Worm (Caenorhabditis elegans): ENCODE data around the gene EEED8.2.

Gene EEED8.2

ce11 chrII:5426470-5426869 lies 10.0 kb downstream of the EEED8.2 start:
- TF ChIP-seq sma-3 (GFP tag; optimal IDR thresholded peaks at IDR 0.05) (no peak), lin-39 (tag; optimal IDR thresholded peaks at IDR 0.05) (no peak), lin-11 (tag; optimal IDR thresholded peaks at IDR 0.05) (no peak), nhr-23 (tag; optimal IDR thresholded peaks at IDR 0.05) (no peak), egl-27 (tag; optimal IDR thresholded peaks at IDR 0.05) (no peak), alr-1 (tag; optimal IDR thresholded peaks at IDR 0.05) (no peak)

DNA sequence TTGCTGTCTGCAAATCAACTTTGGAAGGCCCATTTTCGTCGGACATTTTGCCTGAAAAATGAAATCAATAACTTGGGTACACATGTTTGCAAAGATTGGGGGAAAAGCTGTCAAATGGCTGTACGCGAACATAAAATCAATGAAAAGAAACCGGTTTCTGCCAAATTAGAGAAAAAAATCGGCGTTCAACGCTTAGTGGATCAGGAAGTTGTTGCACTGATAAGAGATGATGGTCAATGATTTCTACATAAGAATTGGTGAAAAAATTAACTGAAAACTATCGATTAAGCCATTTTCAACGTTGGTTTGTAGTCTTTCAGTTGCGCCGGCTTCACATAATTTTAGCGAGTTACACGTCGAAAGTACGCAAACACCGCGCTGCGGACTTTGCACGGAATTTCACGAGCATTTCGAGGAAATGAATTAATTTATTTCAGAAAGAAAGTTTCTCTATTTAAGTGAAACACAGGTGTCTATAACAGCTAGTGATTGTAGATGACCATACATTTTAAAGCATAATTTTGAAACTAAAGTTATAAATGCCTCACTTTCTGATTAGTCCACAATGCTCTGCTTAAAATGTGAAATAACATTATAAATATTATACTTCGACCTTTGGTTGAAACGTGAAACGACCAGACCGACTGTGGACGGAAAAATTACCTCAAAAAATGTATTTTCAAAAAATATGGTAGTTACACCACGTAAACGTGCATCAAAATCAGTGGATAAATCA lies 13.2 kb downstream of the EEED8.2 start, which contains the start of the genes F07F6.4 and F07F6.2:
F07F6.4 (minus strand) TSS at position 51 of the 736 bp plus-strand sequence.
F07F6.2 (plus strand) TSS at position 686 of the 736 bp plus-strand sequence.
- TF ChIP-seq lin-13 (GFP tag; optimal IDR thresholded peaks at IDR 0.05): peak; percentile 5
- TF ChIP-seq gmeb-1 (tag; optimal IDR thresholded peaks at IDR 0.05): no peak
- TF ChIP-seq nhr-129 (tag; optimal IDR thresholded peaks at IDR 0.05): peak; percentile 8
- no peak for TF ChIP-seq unc-62 (GFP tag; optimal IDR thresholded peaks at IDR 0.05)
- no peak for TF ChIP-seq ceh-82 (tag; optimal IDR thresholded peaks at IDR 0.05)
- no peak for TF ChIP-seq R02D3.7 (tag; optimal IDR thresholded peaks at IDR 0.05)
- peak; percentile 59 for TF ChIP-seq C34F6.9 (tag; optimal IDR thresholded peaks at IDR 0.05)
- no peak for TF ChIP-seq nhr-10 (tag; optimal IDR thresholded peaks at IDR 0.05)
- no peak for TF ChIP-seq blmp-1 (tag; optimal IDR thresholded peaks at IDR 0.05; ENCODE audit: insufficient read depth)
- TF ChIP-seq lsy-2 (tag; optimal IDR thresholded peaks at IDR 0.05): peak in 1 of 2 experiments; percentile 58
- peak; percentile 88 for TF ChIP-seq crh-2 (tag; optimal IDR thresholded peaks at IDR 0.05)

- TF ChIP-seq crh-2 (tag; optimal IDR thresholded peaks at IDR 0.05): no peak
- TF ChIP-seq dmd-4 (tag; optimal IDR thresholded peaks at IDR 0.05): no peak
- TF ChIP-seq ztf-11 (tag; optimal IDR thresholded peaks at IDR 0.05): no peak
- TF ChIP-seq nhr-6 (tag; optimal IDR thresholded peaks at IDR 0.05): no peak
- no peak for TF ChIP-seq snpc-4 (tag; optimal IDR thresholded peaks at IDR 0.05)
- no peak for TF ChIP-seq nhr-11 (tag; optimal IDR thresholded peaks at IDR 0.05)
- TF ChIP-seq zag-1 (tag; optimal IDR thresholded peaks at IDR 0.05): no peak
- no peak for TF ChIP-seq nhr-12 (tag; optimal IDR thresholded peaks at IDR 0.05)
- TF ChIP-seq nhr-77 (tag; optimal IDR thresholded peaks at IDR 0.05): no peak
- TF ChIP-seq elt-1 (tag; optimal IDR thresholded peaks at IDR 0.05): no peak
- no peak for TF ChIP-seq ceh-16 (tag; optimal IDR thresholded peaks at IDR 0.05)
- no peak for TF ChIP-seq unc-62 (GFP tag; optimal IDR thresholded peaks at IDR 0.05)
- no peak for TF ChIP-seq ztf-1 (GFP tag; conservative IDR thresholded peaks at IDR 0.05)
- TF ChIP-seq blmp-1 (tag; optimal IDR thresholded peaks at IDR 0.05; ENCODE audit: insufficient read depth): no peak
These were observed 16.6 kb downstream of the EEED8.2 start, which contains the start of gene srx-114 for ce11 chrII:5433069-5433468. TSS of gene srx-114 (minus strand) at chrII:5433169.

DNA sequence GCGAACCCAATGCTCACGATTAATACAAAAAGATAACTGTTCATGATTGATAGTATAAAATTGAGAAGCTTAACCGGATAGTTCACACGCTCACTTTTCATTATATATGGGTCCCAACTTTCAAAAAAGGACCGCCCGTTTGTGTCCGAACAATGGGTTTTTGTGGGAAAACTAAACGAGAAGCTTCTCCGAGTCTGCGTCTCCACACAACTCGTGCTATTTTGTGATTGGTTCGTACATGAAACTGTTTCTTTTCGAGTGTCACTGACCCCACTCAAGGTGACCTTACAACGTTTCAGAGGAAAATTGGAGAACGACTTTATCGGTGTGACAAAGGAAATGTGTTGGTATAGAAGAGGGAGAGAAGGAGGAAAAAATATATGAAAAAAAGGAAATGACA lies 20.3 kb downstream of the EEED8.2 start, which contains the start of gene dct-5:
dct-5 (minus strand) TSS at position 101 of the 400 bp plus-strand sequence.
- TF ChIP-seq unc-39 (tag; optimal IDR thresholded peaks at IDR 0.05) (no peak), snpc-4 (tag; optimal IDR thresholded peaks at IDR 0.05) (no peak), ceh-16 (tag; optimal IDR thresholded peaks at IDR 0.05) (no peak), dmd-4 (tag; optimal IDR thresholded peaks at IDR 0.05) (no peak), nhr-77 (tag; optimal IDR thresholded peaks at IDR 0.05) (no peak), zag-1 (tag; optimal IDR thresholded peaks at IDR 0.05) (no peak), mab-5 (tag; optimal IDR thresholded peaks at IDR 0.05) (no peak), nhr-6 (tag; optimal IDR thresholded peaks at IDR 0.05) (no peak), nhr-12 (tag; optimal IDR thresholded peaks at IDR 0.05) (no peak), mdl-1 (tag; optimal IDR thresholded peaks at IDR 0.05) (no peak), sem-4 (tag; optimal IDR thresholded peaks at IDR 0.05) (no peak), F13H6.1 (tag; optimal IDR thresholded peaks at IDR 0.05) (no peak), lin-11 (tag; optimal IDR thresholded peaks at IDR 0.05) (no peak), nhr-129 (tag; optimal IDR thresholded peaks at IDR 0.05) (no peak), blmp-1 (tag; optimal IDR thresholded peaks at IDR 0.05; ENCODE audit: insufficient read depth) (no peak), nhr-10 (tag; optimal IDR thresholded peaks at IDR 0.05) (no peak), nhr-25 (tag; optimal IDR thresholded peaks at IDR 0.05) (no peak), sma-9 (GFP tag; optimal IDR thresholded peaks at IDR 0.05) (no peak), sma-9 (tag; optimal IDR thresholded peaks at IDR 0.05) (no peak)

Measured in whole organism, L2 larva.